Fruit fly (Drosophila melanogaster) S2 (cell line): ENCODE data around the gene CG8564.

ENCODE experiments used
- CG8478 ChIP-seq: fragments of >200 bp; optimal IDR thresholded peaks from 2 replicates; lab custom pipeline; 2018
- CTCF ChIP-seq, 2 experiments: fragments of >200 bp; optimal IDR thresholded peaks; 2 replicates each; lab custom pipeline; 2018

dm6 chr3L:7376830-7377229 lies 10.9 kb downstream of the CG8564 start:
- TF ChIP-seq CTCF (optimal IDR thresholded peaks at IDR 0.05; lab: Kevin White, UChicago) (no peak), CG8478 (lab: Kevin White, UChicago) (no peak)
